Fruit fly (Drosophila melanogaster) whole organism, embryonic: ENCODE data around the gene CG6287.

ENCODE experiments used
- Abd-B ChIP-seq: fragments of 200-800 bp; sonication (Bioruptor generic); optimal IDR thresholded peaks from 2 replicates; lab custom pipeline; 2018; ENCODE audit warnings: missing biosample characterization, mild to moderate bottlenecking, missing genetic modification characterization, moderate library complexity
- Adf1 ChIP-seq: fragments of 200-800 bp; sonication (Bioruptor generic); IDR thresholded peaks from 2 replicates; pipeline ENCODE4 v1.3.6; 2022; ENCODE audit warnings: missing biosample characterization, missing genetic modification characterization
- CG12744 ChIP-seq: fragments of 200-800 bp; sonication (Bioruptor generic); optimal IDR thresholded peaks from 2 replicates; lab custom pipeline; 2016; ENCODE audit warnings: missing biosample characterization, missing genetic modification characterization
- CG13123 ChIP-seq: fragments of 200-800 bp; sonication (Bioruptor generic); optimal IDR thresholded peaks from 2 replicates; lab custom pipeline; 2016; ENCODE audit warnings: missing biosample characterization, missing genetic modification characterization
- CG13775 ChIP-seq: fragments of 200-800 bp; sonication (Bioruptor generic); optimal IDR thresholded peaks from 3 replicates; lab custom pipeline; 2017; ENCODE audit warnings: missing biosample characterization, mild to moderate bottlenecking, missing genetic modification characterization
- CG13894 ChIP-seq: fragments of 200-800 bp; sonication (Bioruptor generic); optimal IDR thresholded peaks from 3 replicates; lab custom pipeline; 2018; ENCODE audit warnings: missing biosample characterization, mild to moderate bottlenecking, missing genetic modification characterization, moderate library complexity
- CG14710 ChIP-seq: fragments of 200-800 bp; sonication (Bioruptor generic); optimal IDR thresholded peaks from 3 replicates; lab custom pipeline; 2019; ENCODE audit warnings: missing biosample characterization, mild to moderate bottlenecking, missing genetic modification characterization, moderate library complexity
- CG17829 ChIP-seq: fragments of 200-800 bp; optimal IDR thresholded peaks from 2 replicates; lab custom pipeline; 2019; ENCODE audit warnings: missing biosample characterization, mild to moderate bottlenecking, missing genetic modification characterization, moderate library complexity
- CG18262 ChIP-seq: fragments of 200-800 bp; optimal IDR thresholded peaks from 3 replicates; lab custom pipeline; 2019; ENCODE audit warnings: missing biosample characterization, mild to moderate bottlenecking, missing genetic modification characterization, moderate library complexity
- CG18599 ChIP-seq: fragments of 200-800 bp; sonication (Bioruptor generic); optimal IDR thresholded peaks from 3 replicates; lab custom pipeline; 2017; ENCODE audit warnings: missing biosample characterization, missing genetic modification characterization, mild to moderate bottlenecking, moderate library complexity, missing genetic modification reagents
- CG2120 ChIP-seq: fragments of 200-800 bp; sonication (Bioruptor generic); optimal IDR thresholded peaks from 3 replicates; lab custom pipeline; 2016; ENCODE audit warnings: missing biosample characterization, missing genetic modification characterization
- CG30403 ChIP-seq: fragments of 200-800 bp; sonication (Bioruptor generic); optimal IDR thresholded peaks from 3 replicates; lab custom pipeline; 2016; ENCODE audit warnings: missing biosample characterization, missing genetic modification characterization
- CG32772 ChIP-seq: fragments of 200-800 bp; sonication (Bioruptor generic); IDR thresholded peaks from 2 replicates; pipeline ENCODE4 v1.3.6; 2022; ENCODE audit warnings: missing biosample characterization, missing genetic modification characterization
- CG33213 ChIP-seq: fragments of 200-800 bp; sonication (Bioruptor generic); optimal IDR thresholded peaks from 3 replicates; lab custom pipeline; 2016; ENCODE audit warnings: missing biosample characterization, missing genetic modification characterization
- CG4328 ChIP-seq: fragments of 200-800 bp; sonication (Bioruptor generic); optimal IDR thresholded peaks from 3 replicates; lab custom pipeline; 2017; ENCODE audit warnings: missing biosample characterization, missing genetic modification reagents, missing genetic modification characterization
- CG4424 ChIP-seq: fragments of 200-800 bp; sonication (Bioruptor generic); optimal IDR thresholded peaks from 3 replicates; lab custom pipeline; 2016; ENCODE audit warnings: missing biosample characterization, missing genetic modification characterization
- CG6272 ChIP-seq: fragments of 200-800 bp; sonication (Bioruptor generic); IDR thresholded peaks from 2 replicates; pipeline ENCODE4 v1.3.6; 2022; ENCODE audit warnings: missing biosample characterization, missing genetic modification characterization
- CG7839 ChIP-seq: fragments of 200-800 bp; sonication (Bioruptor generic); optimal IDR thresholded peaks from 3 replicates; lab custom pipeline; 2018; ENCODE audit warnings: missing biosample characterization, mild to moderate bottlenecking, missing genetic modification characterization, moderate library complexity
- CTCF ChIP-seq: fragments of 200-800 bp; sonication (Bioruptor generic); optimal IDR thresholded peaks from 2 replicates; lab custom pipeline; 2017; ENCODE audit warnings: missing biosample characterization, mild to moderate bottlenecking, missing genetic modification characterization, moderate library complexity
- Dip2 ChIP-seq: fragments of 200-800 bp; sonication (Bioruptor generic); IDR thresholded peaks from 2 replicates; pipeline ENCODE4 v1.3.6; 2022; ENCODE audit warnings: missing biosample characterization, missing genetic modification characterization
- Dll ChIP-seq: fragments of 200-800 bp; sonication (Bioruptor generic); IDR thresholded peaks from 4 replicates; pipeline ENCODE4 v1.3.6; 2022; ENCODE audit warnings: missing biosample characterization, missing genetic modification characterization; ENCODE audit not compliant: partially characterized antibody
- Doc3 ChIP-seq: fragments of 200-800 bp; sonication (Bioruptor generic); IDR thresholded peaks from 3 replicates; pipeline ENCODE4 v1.3.6; 2022; ENCODE audit warnings: missing biosample characterization, missing genetic modification characterization; ENCODE audit not compliant: partially characterized antibody
- Dref ChIP-seq: fragments of 200-800 bp; sonication (Bioruptor generic); IDR thresholded peaks from 2 replicates; pipeline ENCODE4 v1.3.6; 2022; ENCODE audit warnings: missing biosample characterization, missing genetic modification characterization
- ERR ChIP-seq: fragments of 200-800 bp; sonication (Bioruptor generic); optimal IDR thresholded peaks from 2 replicates; lab custom pipeline; 2016; ENCODE audit warnings: missing biosample characterization, missing genetic modification characterization
- Gsc ChIP-seq: fragments of 200-800 bp; sonication (Bioruptor generic); IDR thresholded peaks from 2 replicates; pipeline ENCODE4 v1.3.6; 2022; ENCODE audit warnings: missing biosample characterization, missing genetic modification characterization
- HHEX ChIP-seq: fragments of 200-800 bp; sonication (Bioruptor generic); optimal IDR thresholded peaks from 3 replicates; lab custom pipeline; 2017; ENCODE audit warnings: missing biosample characterization, mild to moderate bottlenecking, missing genetic modification characterization, missing genetic modification reagents
- HLH4C ChIP-seq: fragments of 200-800 bp; sonication (Bioruptor generic); IDR thresholded peaks from 3 replicates; pipeline ENCODE4 v1.3.6; 2022; ENCODE audit warnings: missing biosample characterization, missing genetic modification characterization; ENCODE audit not compliant: partially characterized antibody
- Kr ChIP-seq: fragments of 200-800 bp; sonication (Bioruptor generic); optimal IDR thresholded peaks from 2 replicates; lab custom pipeline; 2017; ENCODE audit warnings: missing biosample characterization, mild to moderate bottlenecking, missing genetic modification characterization
- Lhr ChIP-seq: fragments of 200-800 bp; sonication (Bioruptor generic); optimal IDR thresholded peaks from 3 replicates; lab custom pipeline; 2017; ENCODE audit warnings: mild to moderate bottlenecking, missing biosample characterization, missing genetic modification reagents, missing genetic modification characterization
- MBD-R2 ChIP-seq: fragments of 200-800 bp; sonication (Bioruptor generic); IDR thresholded peaks from 2 replicates; pipeline ENCODE4 v1.3.6; 2022; ENCODE audit warnings: missing biosample characterization, missing genetic modification characterization
- MESR4 ChIP-seq: fragments of 200-800 bp; sonication (Bioruptor generic); optimal IDR thresholded peaks from 2 replicates; lab custom pipeline; 2018; ENCODE audit warnings: missing biosample characterization, mild to moderate bottlenecking, missing genetic modification characterization, moderate library complexity
- Med ChIP-seq: fragments of 200-800 bp; sonication (Bioruptor generic); peaks from one replicate; lab custom pipeline; 2016; ENCODE audit warnings: missing biosample characterization, missing genetic modification characterization, mild to moderate bottlenecking, inconsistent platforms, moderate library complexity
- NfI ChIP-seq: fragments of 200-800 bp; sonication (Bioruptor generic); optimal IDR thresholded peaks from 3 replicates; lab custom pipeline; 2018; ENCODE audit warnings: missing biosample characterization, mild to moderate bottlenecking, missing genetic modification characterization, moderate library complexity
- Sry-δ ChIP-seq: fragments of 200-800 bp; sonication (Bioruptor generic); optimal IDR thresholded peaks from 2 replicates; lab custom pipeline; 2016; ENCODE audit warnings: missing biosample characterization, missing genetic modification characterization
- ap ChIP-seq: fragments of 200-800 bp; sonication (Bioruptor generic); IDR thresholded peaks from 2 replicates; pipeline ENCODE4 v1.3.6; 2022; ENCODE audit warnings: missing biosample characterization, missing genetic modification characterization
- bbx ChIP-seq: fragments of 200-800 bp; sonication (Bioruptor generic); IDR thresholded peaks from 2 replicates; pipeline ENCODE4 v1.3.6; 2022; ENCODE audit warnings: missing biosample characterization, missing genetic modification characterization; ENCODE audit not compliant: partially characterized antibody
- bsh ChIP-seq, 2 experiments: fragments of 200-800 bp; sonication (Bioruptor generic); optimal IDR thresholded peaks; 2 replicates each; lab custom pipeline; 2017 to 2018; ENCODE audit warnings: mild to moderate bottlenecking in 2 of 2, missing biosample characterization in 2 of 2, missing genetic modification characterization in 2 of 2, moderate library complexity in 1 of 2
- dmrt11E ChIP-seq: fragments of 200-800 bp; sonication (Bioruptor generic); optimal IDR thresholded peaks from 3 replicates; lab custom pipeline; 2018; ENCODE audit warnings: missing biosample characterization, mild to moderate bottlenecking, missing genetic modification characterization, moderate library complexity
- dpn ChIP-seq, 2 experiments: fragments of 200-800 bp; sonication (Bioruptor generic); optimal IDR thresholded peaks; 3 replicates each; lab custom pipeline; 2016; ENCODE audit warnings: missing biosample characterization in 2 of 2, missing genetic modification characterization in 2 of 2
- fd3F ChIP-seq: fragments of 200-800 bp; sonication (Bioruptor generic); optimal IDR thresholded peaks from 2 replicates; lab custom pipeline; 2018; ENCODE audit warnings: missing biosample characterization, mild to moderate bottlenecking, missing genetic modification characterization, moderate library complexity
- mirr ChIP-seq: fragments of 200-800 bp; sonication (Bioruptor generic); optimal IDR thresholded peaks from 3 replicates; lab custom pipeline; 2018; ENCODE audit warnings: missing biosample characterization, mild to moderate bottlenecking, missing genetic modification characterization
- org-1 ChIP-seq: fragments of 200-800 bp; sonication (Bioruptor generic); optimal IDR thresholded peaks from 2 replicates; lab custom pipeline; 2017; ENCODE audit warnings: missing biosample characterization, missing genetic modification characterization
- phol ChIP-seq: fragments of 200-800 bp; sonication (Bioruptor generic); optimal IDR thresholded peaks from 3 replicates; lab custom pipeline; 2018; ENCODE audit warnings: missing biosample characterization, mild to moderate bottlenecking, missing genetic modification characterization, moderate library complexity
- scrt ChIP-seq: fragments of 200-800 bp; sonication (Bioruptor generic); optimal IDR thresholded peaks from 2 replicates; lab custom pipeline; 2018; ENCODE audit warnings: missing biosample characterization, mild to moderate bottlenecking, missing genetic modification characterization, moderate library complexity
- sens ChIP-seq: fragments of 200-800 bp; sonication (Bioruptor generic); peaks from one replicate; lab custom pipeline; 2016; ENCODE audit warnings: missing biosample characterization, missing genetic modification characterization
- toy ChIP-seq: fragments of 200-800 bp; sonication (Bioruptor generic); IDR thresholded peaks from 2 replicates; pipeline ENCODE4 v1.3.6; 2022; ENCODE audit warnings: missing biosample characterization, missing genetic modification characterization
- trh ChIP-seq: fragments of 200-800 bp; sonication (Bioruptor generic); optimal IDR thresholded peaks from 2 replicates; lab custom pipeline; 2016; ENCODE audit warnings: missing biosample characterization, missing genetic modification characterization
- unc-4 ChIP-seq: fragments of 200-800 bp; sonication (Bioruptor generic); IDR thresholded peaks from 2 replicates; pipeline ENCODE4 v1.3.6; 2022; ENCODE audit warnings: missing biosample characterization, missing genetic modification characterization; ENCODE audit not compliant: partially characterized antibody
- zen ChIP-seq: fragments of 200-800 bp; sonication (Bioruptor generic); optimal IDR thresholded peaks from 3 replicates; lab custom pipeline; 2018; ENCODE audit warnings: missing biosample characterization, mild to moderate bottlenecking, missing genetic modification characterization, moderate library complexity

CG6287 gene

dm6 chr2L:11130151-11131008, 25.1 kb downstream of the CG6287 start, which contains the start of the genes RfC38 and CG4751 (continued):
- peak; percentile 98 for TF ChIP-seq MESR4 (GFP tag; lab: Kevin White, UChicago)
- peak; percentile 47 for TF ChIP-seq CG17829 (tag; lab: Kevin White, UChicago)
- TF ChIP-seq CG13123 = no peak
- peak; percentile 20; the same call in 1 of the 2 replicates for TF ChIP-seq Adf1
- TF ChIP-seq CG4328 = no peak
- TF ChIP-seq CG12744 (GFP tag; lab: Kevin White, UChicago) = no peak
- peak; percentile 68 for TF ChIP-seq unc-4 (GFP tag; lab: Robert Waterston, UW)
- peak; percentile 31 for TF ChIP-seq Abd-B (GFP tag; lab: Kevin White, UChicago)
- no peak for TF ChIP-seq CG7839 (tag; lab: Kevin White, UChicago)
- TF ChIP-seq mirr (GFP tag; lab: Kevin White, UChicago) = no peak
- no peak for TF ChIP-seq Dip2
- TF ChIP-seq dmrt11E (tag; lab: Kevin White, UChicago) = peak; percentile 12
- peak; percentile 48 for TF ChIP-seq Sry-δ
- TF ChIP-seq sens (GFP tag; lab: Kevin White, UChicago) = peak; percentile 60
- TF ChIP-seq fd3F (GFP tag; lab: Kevin White, UChicago) = no peak
- TF ChIP-seq CG33213 (GFP tag; lab: Kevin White, UChicago) = no peak
- peak; percentile 84 for TF ChIP-seq Dll
- no peak for TF ChIP-seq org-1
- TF ChIP-seq CG2120 (GFP tag; lab: Kevin White, UChicago) = peak; percentile 32
- TF ChIP-seq MBD-R2 = peak; percentile 74
- TF ChIP-seq trh = no peak
- TF ChIP-seq CG13775 (GFP tag; lab: Kevin White, UChicago) = peak; percentile 31
- TF ChIP-seq toy (GFP tag; lab: Robert Waterston, UW) = no peak
- no peak for TF ChIP-seq CG32772 (GFP tag; lab: Robert Waterston, UW)
- no peak for TF ChIP-seq ap (GFP tag; lab: Robert Waterston, UW)
- TF ChIP-seq bbx (GFP tag; lab: Robert Waterston, UW) = peak; percentile 73
- peak; percentile 15 for TF ChIP-seq CG4424 (GFP tag; lab: Kevin White, UChicago)
- TF ChIP-seq bsh (GFP tag; optimal IDR thresholded peaks at IDR 0.05; lab: Kevin White, UChicago) = no peak
- TF ChIP-seq HLH4C (GFP tag; lab: Robert Waterston, UW) = peak; percentile 67
- TF ChIP-seq CTCF = no peak
- peak; percentile 7 for TF ChIP-seq NfI (GFP tag; lab: Kevin White, UChicago)
- no peak for TF ChIP-seq Kr (GFP tag; lab: Kevin White, UChicago)
- TF ChIP-seq dpn (GFP tag; optimal IDR thresholded peaks at IDR 0.05; lab: Kevin White, UChicago) = peak in 1 of 2 experiments; percentile 22
- no peak for TF ChIP-seq HHEX
- no peak for TF ChIP-seq CG18262 (tag; lab: Kevin White, UChicago)
- no peak for TF ChIP-seq Gsc (GFP tag; lab: Robert Waterston, UW)
- peak; percentile 5 for TF ChIP-seq Lhr
- peak; percentile 73 for TF ChIP-seq Doc3 (GFP tag; lab: Robert Waterston, UW)
- TF ChIP-seq CG14710 (tag; lab: Kevin White, UChicago) = peak; percentile 65
- no peak for TF ChIP-seq scrt (GFP tag; lab: Kevin White, UChicago)
- no peak for TF ChIP-seq CG13894 (tag; lab: Kevin White, UChicago)
- no peak for TF ChIP-seq CG18599 (GFP tag; lab: Kevin White, UChicago)
- TF ChIP-seq phol (tag; lab: Kevin White, UChicago) = peak; percentile 39
- TF ChIP-seq zen = peak; percentile 73
- peak; percentile 75 for TF ChIP-seq Dref (GFP tag; lab: Robert Waterston, UW)
- TF ChIP-seq Med (GFP tag; lab: Kevin White, UChicago) = peak; percentile 73
- TF ChIP-seq CG30403 (GFP tag; lab: Kevin White, UChicago) = peak; percentile 2
- no peak for TF ChIP-seq ERR
- no peak for TF ChIP-seq CG6272 (GFP tag; lab: Robert Waterston, UW)
